Fruit fly (Drosophila melanogaster) whole organism, prepupa: ENCODE data around the gene Pop2.
A peak's percentile ranks its signal among the peaks of the same experiment; 100 is the strongest.

Source experiments
- CG10631 ChIP-seq: fragments of 200-800 bp; sonication (Bioruptor generic); optimal IDR thresholded peaks from 2 replicates; lab custom pipeline; 2016; ENCODE audit warnings: missing biosample characterization, missing genetic modification characterization
- CG10669 ChIP-seq: fragments of 200-800 bp; sonication (Bioruptor generic); optimal IDR thresholded peaks from 3 replicates; lab custom pipeline; 2018; ENCODE audit warnings: missing biosample characterization, mild to moderate bottlenecking, missing genetic modification characterization, moderate library complexity
- CG11294 ChIP-seq: fragments of 200-800 bp; sonication (Bioruptor generic); IDR thresholded peaks from 2 replicates; pipeline ENCODE4 v1.3.6; 2022; ENCODE audit warnings: missing biosample characterization, missing genetic modification characterization
- CG11762 ChIP-seq: fragments of 200-800 bp; sonication (Bioruptor generic); optimal IDR thresholded peaks from 3 replicates; lab custom pipeline; 2016; ENCODE audit warnings: missing biosample characterization, missing genetic modification characterization; ENCODE audit not compliant: insufficient read depth
- CG16779 ChIP-seq: fragments of 200-800 bp; sonication (Bioruptor generic); optimal IDR thresholded peaks from 3 replicates; lab custom pipeline; 2017; ENCODE audit warnings: missing biosample characterization, mild to moderate bottlenecking, missing genetic modification characterization
- CG3032 ChIP-seq: fragments of 200-800 bp; optimal IDR thresholded peaks from 2 replicates; lab custom pipeline; 2019; ENCODE audit warnings: missing biosample characterization, mild to moderate bottlenecking, missing genetic modification characterization, moderate library complexity
- CG31627 ChIP-seq: fragments of 200-800 bp; sonication (Bioruptor generic); optimal IDR thresholded peaks from 3 replicates; lab custom pipeline; 2016; ENCODE audit warnings: missing biosample characterization, missing genetic modification characterization
- CG34406 ChIP-seq: fragments of 200-800 bp; sonication (Bioruptor generic); optimal IDR thresholded peaks from 3 replicates; lab custom pipeline; 2016; ENCODE audit warnings: missing biosample characterization, missing genetic modification characterization
- CG3919 ChIP-seq: fragments of 200-800 bp; sonication (Bioruptor generic); optimal IDR thresholded peaks from 3 replicates; lab custom pipeline; 2016; ENCODE audit warnings: missing biosample characterization, missing genetic modification characterization
- CG4318 ChIP-seq: fragments of 200-800 bp; sonication (Bioruptor generic); optimal IDR thresholded peaks from 3 replicates; lab custom pipeline; 2017; ENCODE audit warnings: missing biosample characterization, mild to moderate bottlenecking, missing genetic modification characterization
- CG6276 ChIP-seq: fragments of 200-800 bp; sonication (Bioruptor generic); optimal IDR thresholded peaks from 2 replicates; lab custom pipeline; 2017; ENCODE audit warnings: missing biosample characterization, mild to moderate bottlenecking, missing genetic modification characterization
- CG6792 ChIP-seq: fragments of 200-800 bp; sonication (Bioruptor generic); optimal IDR thresholded peaks from 3 replicates; lab custom pipeline; 2016; ENCODE audit warnings: missing biosample characterization, missing genetic modification characterization
- CG6808 ChIP-seq: fragments of 200-800 bp; sonication (Bioruptor generic); optimal IDR thresholded peaks from 3 replicates; lab custom pipeline; 2017; ENCODE audit warnings: missing biosample characterization, missing genetic modification characterization, mild to moderate bottlenecking, moderate library complexity, missing genetic modification reagents
- CG7368 ChIP-seq: fragments of 200-800 bp; sonication (Bioruptor generic); optimal IDR thresholded peaks from 3 replicates; lab custom pipeline; 2016; ENCODE audit warnings: missing biosample characterization, missing genetic modification characterization
- CG8119 ChIP-seq: fragments of 200-800 bp; sonication (Bioruptor generic); IDR thresholded peaks from 3 replicates; pipeline ENCODE4 v1.3.6; 2022; ENCODE audit warnings: missing biosample characterization, missing genetic modification characterization
- CG8319 ChIP-seq: fragments of 200-800 bp; sonication (Bioruptor generic); optimal IDR thresholded peaks from 3 replicates; lab custom pipeline; 2016; ENCODE audit warnings: missing biosample characterization, missing genetic modification characterization
- Eip75B ChIP-seq: fragments of 200-800 bp; sonication (Bioruptor generic); optimal IDR thresholded peaks from 3 replicates; lab custom pipeline; 2016; ENCODE audit warnings: missing biosample characterization, missing genetic modification characterization
- Eip78C ChIP-seq: fragments of 200-800 bp; sonication (Bioruptor generic); peaks from one replicate; lab custom pipeline; 2016; ENCODE audit warnings: missing biosample characterization, missing genetic modification characterization
- Ets21C ChIP-seq: fragments of 200-800 bp; sonication (Bioruptor generic); optimal IDR thresholded peaks from 3 replicates; lab custom pipeline; 2016; ENCODE audit warnings: missing biosample characterization, missing genetic modification characterization
- Ets96B ChIP-seq: fragments of 200-800 bp; optimal IDR thresholded peaks from 2 replicates; lab custom pipeline; 2019; ENCODE audit warnings: missing biosample characterization, mild to moderate bottlenecking, missing genetic modification characterization, moderate library complexity
- Gug ChIP-seq: fragments of 200-800 bp; sonication (Bioruptor generic); IDR thresholded peaks from 2 replicates; pipeline ENCODE4 v1.3.6; 2022; ENCODE audit warnings: missing biosample characterization, missing genetic modification characterization
- Met ChIP-seq: fragments of 200-800 bp; sonication (Bioruptor generic); optimal IDR thresholded peaks from 3 replicates; lab custom pipeline; 2016; ENCODE audit warnings: missing biosample characterization, missing genetic modification characterization
- OdsH ChIP-seq: fragments of 200-800 bp; sonication (Bioruptor generic); optimal IDR thresholded peaks from 3 replicates; lab custom pipeline; 2016; ENCODE audit warnings: missing biosample characterization, missing genetic modification characterization
- Smox ChIP-seq: fragments of 200-800 bp; sonication (Bioruptor generic); optimal IDR thresholded peaks from 3 replicates; lab custom pipeline; 2016; ENCODE audit warnings: missing biosample characterization, missing genetic modification characterization
- Sox14 ChIP-seq: fragments of 200-800 bp; sonication (Bioruptor generic); optimal IDR thresholded peaks from 3 replicates; lab custom pipeline; 2016; ENCODE audit warnings: missing biosample characterization, missing genetic modification characterization
- acj6 ChIP-seq: fragments of 200-800 bp; sonication (Bioruptor generic); optimal IDR thresholded peaks from 3 replicates; lab custom pipeline; 2016; ENCODE audit warnings: missing biosample characterization, missing genetic modification characterization
- dac ChIP-seq: fragments of 200-800 bp; sonication (Bioruptor generic); optimal IDR thresholded peaks from 2 replicates; lab custom pipeline; 2017; ENCODE audit warnings: missing biosample characterization, mild to moderate bottlenecking, missing genetic modification characterization
- dsx ChIP-seq: fragments of 200-800 bp; optimal IDR thresholded peaks from 3 replicates; lab custom pipeline; 2019; ENCODE audit warnings: missing biosample characterization, mild to moderate bottlenecking, missing genetic modification characterization, moderate library complexity; ENCODE audit not compliant: poor library complexity, severe bottlenecking
- eg ChIP-seq: fragments of 200-800 bp; sonication (Bioruptor generic); IDR thresholded peaks from 3 replicates; pipeline ENCODE4 v1.3.6; 2022; ENCODE audit warnings: missing biosample characterization, missing genetic modification characterization
- esn ChIP-seq: fragments of 200-800 bp; sonication (Bioruptor generic); optimal IDR thresholded peaks from 2 replicates; lab custom pipeline; 2016; ENCODE audit warnings: missing biosample characterization, mild to moderate bottlenecking, missing genetic modification characterization, moderate library complexity
- fd85E ChIP-seq: fragments of 200-800 bp; sonication (Bioruptor generic); optimal IDR thresholded peaks from 3 replicates; lab custom pipeline; 2016; ENCODE audit warnings: missing biosample characterization, missing genetic modification characterization
- lz ChIP-seq: fragments of 200-800 bp; sonication (Bioruptor generic); optimal IDR thresholded peaks from 3 replicates; lab custom pipeline; 2016; ENCODE audit warnings: missing biosample characterization, missing genetic modification characterization
- pdm3 ChIP-seq: fragments of 200-800 bp; sonication (Bioruptor generic); optimal IDR thresholded peaks from 3 replicates; lab custom pipeline; 2016; ENCODE audit warnings: missing biosample characterization, missing genetic modification characterization
- spab ChIP-seq: fragments of 200-800 bp; sonication (Bioruptor generic); optimal IDR thresholded peaks from 2 replicates; lab custom pipeline; 2017; ENCODE audit warnings: missing biosample characterization, mild to moderate bottlenecking, missing genetic modification characterization, missing genetic modification reagents
- svp ChIP-seq: fragments of 200-800 bp; sonication (Bioruptor generic); peaks from one replicate; lab custom pipeline; 2016; ENCODE audit warnings: missing biosample characterization, missing genetic modification characterization
- topi ChIP-seq: fragments of 200-800 bp; sonication (Bioruptor generic); optimal IDR thresholded peaks from 3 replicates; lab custom pipeline; 2016; ENCODE audit warnings: missing biosample characterization, missing genetic modification characterization
- vri ChIP-seq: fragments of 200-800 bp; sonication (Bioruptor generic); optimal IDR thresholded peaks from 3 replicates; lab custom pipeline; 2016; ENCODE audit warnings: missing biosample characterization, mild to moderate bottlenecking, missing genetic modification characterization

Pop2 gene

DNA sequence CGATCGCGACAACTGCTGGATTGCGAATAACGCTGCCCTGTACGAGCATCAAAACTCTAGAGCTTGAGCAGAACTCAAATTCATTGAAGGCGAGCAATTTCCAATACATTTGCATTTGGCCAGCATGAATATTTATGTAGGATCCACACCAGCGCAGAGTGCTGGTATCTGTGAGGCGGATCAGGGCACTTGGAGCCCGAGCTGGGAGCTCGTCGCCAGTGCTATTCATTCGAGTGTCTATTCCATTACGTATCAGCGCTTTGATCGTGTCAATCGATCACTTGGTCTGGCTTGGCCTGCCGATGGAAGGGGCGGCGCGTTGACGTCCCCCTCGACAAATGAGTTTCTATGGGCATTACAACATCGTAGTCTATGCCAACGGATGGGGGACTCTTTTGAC is 36.6 kb downstream of the Pop2 start, which contains the start of gene prc:
prc (minus strand) TSS at position 28 of the 400 bp plus-strand sequence.
- TF ChIP-seq Sox14 (GFP tag; lab: Kevin White, UChicago) (no peak), svp (peak; percentile 48)
- TF ChIP-seq, all 60 proteins: peak for 1

DNA sequence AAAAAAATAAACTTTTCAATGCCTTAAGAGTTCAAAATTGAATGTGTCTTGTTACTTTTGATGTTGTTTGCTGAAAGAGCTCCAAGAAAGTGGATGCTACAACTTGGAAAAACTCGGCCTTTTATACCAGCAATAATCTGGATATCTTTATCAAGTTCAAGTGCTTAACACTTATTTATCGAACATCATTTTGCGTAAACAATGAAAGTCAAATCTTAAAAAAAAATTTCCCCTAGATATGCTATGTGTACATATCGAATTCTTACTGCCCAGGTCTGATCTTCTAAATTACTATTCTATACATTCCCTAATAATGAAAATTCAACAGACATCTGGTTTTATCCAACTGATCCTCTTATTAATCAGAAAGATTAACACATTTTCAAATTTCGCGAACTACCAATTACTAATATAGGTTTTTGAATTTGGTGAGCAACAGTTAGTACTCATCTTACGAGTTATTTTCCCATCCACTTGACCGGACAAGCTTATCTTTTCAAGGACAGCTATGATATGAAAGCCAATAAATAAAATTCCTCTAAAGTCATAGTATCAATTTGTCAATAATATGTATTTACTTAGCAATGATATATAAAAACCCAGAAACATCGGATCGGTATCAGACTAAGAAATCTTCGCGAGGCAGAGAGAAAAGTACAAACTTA is 44.9 kb downstream of the Pop2 start, which contains the start of the genes CG11570 and CG43294:
CG11570 (minus strand) TSS at position 101 of the 665 bp plus-strand sequence.
CG43294 (plus strand) TSS at position 615 of the 665 bp plus-strand sequence.
- TF ChIP-seq Ets21C (GFP tag; lab: Kevin White, UChicago) (no peak), dsx (no peak), CG11294 (GFP tag; lab: Robert Waterston, UW) (no peak), CG4318 (no peak), Ets96B (tag; lab: Kevin White, UChicago) (no peak), CG6276 (GFP tag; lab: Kevin White, UChicago) (no peak)
- TF ChIP-seq, all 60 proteins: peak for 0

DNA sequence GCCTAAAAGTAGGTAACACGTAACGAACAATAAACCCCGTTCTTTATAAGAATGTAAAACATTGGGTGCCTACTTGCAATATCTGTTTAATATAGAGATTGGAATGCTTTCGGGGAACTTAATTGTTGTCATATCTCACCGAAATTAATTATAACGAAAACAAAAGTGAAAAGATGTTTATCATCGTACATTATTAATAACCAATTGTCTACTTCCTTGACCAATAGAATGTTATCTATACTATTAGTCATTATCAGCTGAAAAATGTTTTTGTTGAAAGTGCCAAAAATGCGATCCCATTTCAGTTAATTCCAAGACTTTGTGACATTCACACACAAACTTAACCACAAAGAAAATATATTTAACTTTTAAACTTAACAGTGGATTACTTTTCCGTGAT is 48.9 kb downstream of the Pop2 start, which contains the start of gene CG7248:
CG7248 (plus strand) TSS at position 301 of the 400 bp plus-strand sequence.
- no peak for TF ChIP-seq CG8319 (GFP tag; lab: Kevin White, UChicago)
- no peak for TF ChIP-seq CG6792
- no peak for TF ChIP-seq topi (GFP tag; lab: Kevin White, UChicago)
- no peak for TF ChIP-seq dsx
- TF ChIP-seq lz (GFP tag; lab: Kevin White, UChicago), result no peak
- no peak for TF ChIP-seq eg (GFP tag; lab: Robert Waterston, UW)
- TF ChIP-seq CG8119, result no peak
- no peak for TF ChIP-seq svp
- no peak for TF ChIP-seq CG4318
- no peak for TF ChIP-seq esn
- no peak for TF ChIP-seq acj6
- no peak for TF ChIP-seq pdm3 (GFP tag; lab: Kevin White, UChicago)
- no peak for TF ChIP-seq Eip75B (GFP tag; lab: Kevin White, UChicago)
- no peak for TF ChIP-seq CG10631 (GFP tag; lab: Kevin White, UChicago)
- no peak for TF ChIP-seq CG7368 (GFP tag; lab: Kevin White, UChicago)
- no peak for TF ChIP-seq CG6808 (GFP tag; lab: Kevin White, UChicago)
- no peak for TF ChIP-seq dac
- TF ChIP-seq CG11294 (GFP tag; lab: Robert Waterston, UW), result no peak

DNA sequence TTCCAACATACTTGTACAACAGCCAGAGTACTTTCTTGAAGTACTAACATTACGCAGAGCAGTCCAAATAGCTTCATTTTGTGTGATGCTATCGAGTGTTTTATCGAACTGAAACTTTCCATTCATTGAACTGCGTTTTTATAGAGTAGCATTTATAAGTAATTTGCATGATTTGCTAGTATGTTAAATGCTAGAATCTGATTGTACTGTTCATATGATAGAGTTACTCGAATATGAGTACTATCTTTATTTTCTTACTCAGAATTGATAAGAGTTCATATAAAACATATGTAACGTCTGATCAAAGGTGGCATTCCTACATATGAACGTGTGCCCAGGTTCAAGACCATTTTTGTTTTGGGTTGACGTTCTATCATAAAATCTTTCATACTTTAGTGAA is 49.5 kb downstream of the Pop2 start, which contains the start of gene obst-G:
obst-G (minus strand) TSS at position 101 of the 400 bp plus-strand sequence.
- no peak for TF ChIP-seq Eip78C (GFP tag; lab: Kevin White, UChicago)
- no peak for TF ChIP-seq CG10669 (GFP tag; lab: Kevin White, UChicago)
- TF ChIP-seq CG11762 (GFP tag; lab: Kevin White, UChicago), result no peak
- TF ChIP-seq CG6792, result no peak

DNA sequence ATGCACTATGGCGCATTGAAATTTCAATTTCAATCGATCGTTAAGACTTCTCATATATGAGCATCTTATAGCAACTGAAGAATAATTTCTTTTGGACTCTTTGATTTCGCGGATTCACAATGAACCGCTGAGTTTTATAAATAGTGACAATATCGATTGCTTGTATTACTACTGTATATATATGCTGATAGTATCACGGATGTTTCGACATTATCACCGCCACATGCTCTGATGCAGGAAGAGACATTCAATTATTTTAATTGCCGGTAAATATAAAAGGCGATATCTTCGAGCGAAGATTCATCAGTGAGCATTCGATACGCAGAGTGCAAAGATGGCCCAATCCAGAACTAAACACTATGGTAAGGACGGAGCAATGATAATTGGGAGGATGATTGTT is 53.2 kb downstream of the Pop2 start, which contains the start of gene CG17826:
CG17826 (plus strand) TSS at position 301 of the 400 bp plus-strand sequence.
- no peak for TF ChIP-seq esn
- TF ChIP-seq eg (GFP tag; lab: Robert Waterston, UW), result no peak
- TF ChIP-seq Met, result no peak
- TF ChIP-seq Sox14 (GFP tag; lab: Kevin White, UChicago), result no peak
- TF ChIP-seq CG3032 (tag; lab: Kevin White, UChicago), result no peak
- no peak for TF ChIP-seq Gug (GFP tag; lab: Robert Waterston, UW)
- TF ChIP-seq pdm3 (GFP tag; lab: Kevin White, UChicago), result no peak
- no peak for TF ChIP-seq Smox
- TF ChIP-seq CG11762 (GFP tag; lab: Kevin White, UChicago), result no peak
- no peak for TF ChIP-seq CG31627 (GFP tag; lab: Kevin White, UChicago)
- no peak for TF ChIP-seq CG8319 (GFP tag; lab: Kevin White, UChicago)
- no peak for TF ChIP-seq CG6808 (GFP tag; lab: Kevin White, UChicago)
- TF ChIP-seq vri (GFP tag; lab: Kevin White, UChicago), result no peak
- TF ChIP-seq spab, result no peak
- TF ChIP-seq OdsH (GFP tag; lab: Kevin White, UChicago), result no peak
- TF ChIP-seq CG16779 (tag; lab: Kevin White, UChicago), result no peak
- TF ChIP-seq fd85E, result no peak
- no peak for TF ChIP-seq CG34406 (GFP tag; lab: Kevin White, UChicago)
- TF ChIP-seq CG3919 (GFP tag; lab: Kevin White, UChicago), result no peak
- no peak for TF ChIP-seq acj6
